Worm (Caenorhabditis elegans): ENCODE data around the gene psr-1.

psr-1 gene

DNA sequence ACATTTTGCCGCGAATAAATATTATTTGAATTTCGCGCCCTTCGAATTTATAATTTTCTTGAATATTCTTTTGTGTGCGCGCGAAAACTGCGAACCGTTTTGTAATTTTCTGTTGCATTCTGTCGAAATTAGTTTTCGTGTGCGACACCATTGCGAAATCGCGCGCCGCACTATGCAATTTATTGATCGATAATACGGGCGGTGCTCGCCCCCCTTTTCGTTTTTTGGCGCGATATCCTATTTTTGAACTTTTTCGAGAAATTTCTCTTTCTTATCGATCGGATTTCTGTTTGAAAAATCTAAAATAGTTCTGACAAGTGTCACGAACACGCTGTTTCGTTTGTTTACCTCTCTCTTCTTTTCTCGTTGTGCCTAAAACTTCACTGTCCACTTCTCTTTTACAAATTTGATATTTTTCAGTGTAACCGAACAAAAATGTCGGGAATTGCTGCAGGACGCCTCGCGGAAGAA, 2.4 kb upstream of the psr-1 start, which contains the start of gene ubc-9:
ubc-9 (plus strand) TSS at position 421 of the 471 bp plus-strand sequence.
- no peak for TF ChIP-seq hmg-4 (GFP tag; optimal IDR thresholded peaks at IDR 0.05)
- no peak for TF ChIP-seq scrt-1 (GFP tag; IDR thresholded peaks at IDR 0.05)
- TF ChIP-seq F13C5.2 (tag; optimal IDR thresholded peaks at IDR 0.05) = peak; percentile 53
- TF ChIP-seq flt-1 (GFP tag; IDR thresholded peaks at IDR 0.05) = no peak
- TF ChIP-seq ceh-36 (tag; optimal IDR thresholded peaks at IDR 0.05) = peak; percentile 6
- peak; percentile 65; the same call in 1 of the 2 replicates for TF ChIP-seq pes-1 (GFP tag; IDR thresholded peaks at IDR 0.05)
- no peak for TF ChIP-seq tra-4 (tag; optimal IDR thresholded peaks at IDR 0.05)
- TF ChIP-seq aly-1 (tag; optimal IDR thresholded peaks at IDR 0.05) = no peak
- TF ChIP-seq sea-1 (GFP tag; conservative IDR thresholded peaks at IDR 0.05) = 0 out of 2 replicates have a peak, but pooled peaks have one; percentile 58
- TF ChIP-seq ama-1 (optimal IDR thresholded peaks at IDR 0.05) = no peak
- no peak for TF ChIP-seq tbx-37 (GFP tag; conservative IDR thresholded peaks at IDR 0.05)
- no peak for TF ChIP-seq ceh-13 (GFP tag; optimal IDR thresholded peaks at IDR 0.05)
- TF ChIP-seq tbx-11 (GFP tag; IDR thresholded peaks at IDR 0.05) = no peak

DNA sequence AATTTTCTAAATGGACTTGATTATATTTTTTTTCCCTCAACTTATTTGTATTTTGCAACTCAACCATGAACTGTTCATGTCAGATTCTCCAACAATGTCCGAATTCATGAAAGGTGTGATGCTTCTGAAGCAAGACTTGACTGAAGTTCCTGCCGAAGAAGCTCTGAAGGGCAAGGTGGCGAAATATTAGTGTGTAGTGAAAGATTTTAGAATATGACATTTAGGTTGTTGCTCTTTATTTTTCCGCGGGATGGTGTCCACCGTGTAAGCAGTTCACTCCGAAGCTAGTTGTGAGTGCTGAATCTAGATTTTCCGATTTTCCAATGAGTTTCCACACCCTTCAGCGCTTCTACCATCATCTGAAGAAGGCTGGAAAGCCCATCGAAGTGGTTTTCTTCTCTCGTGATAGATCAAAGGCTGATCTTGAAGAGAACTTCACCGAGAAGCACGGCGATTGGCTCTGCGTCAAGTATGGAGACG, 657 bp upstream of the psr-1 start, which contains the start of gene F29B9.5:
F29B9.5 (plus strand) TSS at position 51 of the 480 bp plus-strand sequence.
- no peak for TF ChIP-seq hnd-1 (tag; optimal IDR thresholded peaks at IDR 0.05)

DNA sequence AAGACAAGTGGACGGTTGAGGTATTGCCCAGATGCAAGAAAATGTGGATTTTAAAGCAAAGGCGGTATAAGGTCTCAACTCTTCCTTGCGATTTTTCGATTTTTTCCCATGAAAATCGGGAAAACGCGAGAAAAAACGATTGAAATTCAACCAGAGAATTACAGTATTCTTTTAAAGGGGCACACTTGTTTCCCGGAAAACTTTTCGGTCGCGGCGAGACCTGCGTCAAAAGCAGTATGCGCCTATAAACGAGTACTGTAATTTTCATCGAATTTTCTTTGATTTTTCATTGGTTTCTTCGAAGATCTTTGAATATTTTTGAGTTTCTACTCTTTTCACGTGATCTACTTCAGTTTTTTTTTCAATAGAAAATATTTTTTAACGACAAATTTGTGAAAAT, 646 bp downstream of the psr-1 start:
- TF ChIP-seq hmg-4 (GFP tag; optimal IDR thresholded peaks at IDR 0.05) = no peak
- TF ChIP-seq tbx-37 (GFP tag; conservative IDR thresholded peaks at IDR 0.05) = no peak
- no peak for TF ChIP-seq tra-4 (tag; optimal IDR thresholded peaks at IDR 0.05)

DNA sequence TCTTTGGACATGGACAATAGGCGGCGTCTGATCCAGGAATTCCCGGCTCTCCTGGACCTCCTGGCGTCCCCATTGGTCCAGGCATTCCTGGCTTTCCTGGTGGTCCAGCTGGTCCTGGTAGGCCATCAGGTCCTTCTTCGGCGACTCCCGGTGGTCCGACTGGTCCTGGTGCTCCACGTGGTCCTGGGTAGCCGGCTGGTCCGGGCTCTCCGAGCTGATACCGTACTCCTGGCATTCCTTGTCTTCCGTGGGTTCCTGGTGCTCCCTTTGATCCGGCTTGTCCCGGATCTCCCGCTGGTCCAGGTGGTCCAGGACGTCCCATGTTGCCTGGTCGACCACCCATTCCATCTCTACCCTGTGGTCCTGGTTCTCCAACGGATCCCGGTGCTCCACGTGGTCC, 2.9 kb downstream of the psr-1 start:
- no peak for TF ChIP-seq sea-1 (GFP tag; conservative IDR thresholded peaks at IDR 0.05)
- TF ChIP-seq hmg-4 (GFP tag; optimal IDR thresholded peaks at IDR 0.05) = no peak

DNA sequence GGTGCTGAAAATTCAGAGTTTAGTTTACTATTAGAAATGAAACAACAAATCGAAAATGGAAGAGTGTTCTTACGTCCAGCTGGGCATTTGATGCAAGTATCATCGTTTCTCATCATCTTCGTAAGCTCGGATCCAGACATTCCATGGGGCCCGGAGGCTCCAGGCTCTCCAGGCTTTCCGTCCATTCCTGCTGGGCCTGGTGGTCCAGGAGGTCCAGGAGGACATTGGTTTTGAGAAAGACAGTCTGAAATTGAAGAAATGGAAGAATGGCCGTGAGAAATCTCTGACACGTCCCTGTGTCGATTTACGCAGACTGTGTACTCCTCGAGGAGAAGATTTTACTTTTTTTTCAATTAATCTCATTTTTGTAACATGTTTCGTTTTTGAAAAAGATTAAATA, 3.3 kb downstream of the psr-1 start:
- TF ChIP-seq hmbx-1 (tag; optimal IDR thresholded peaks at IDR 0.05) (no peak), hmg-4 (GFP tag; optimal IDR thresholded peaks at IDR 0.05) (no peak), aly-1 (tag; optimal IDR thresholded peaks at IDR 0.05) (no peak), ceh-36 (tag; optimal IDR thresholded peaks at IDR 0.05) (no peak), flt-1 (GFP tag; IDR thresholded peaks at IDR 0.05) (no peak)

DNA sequence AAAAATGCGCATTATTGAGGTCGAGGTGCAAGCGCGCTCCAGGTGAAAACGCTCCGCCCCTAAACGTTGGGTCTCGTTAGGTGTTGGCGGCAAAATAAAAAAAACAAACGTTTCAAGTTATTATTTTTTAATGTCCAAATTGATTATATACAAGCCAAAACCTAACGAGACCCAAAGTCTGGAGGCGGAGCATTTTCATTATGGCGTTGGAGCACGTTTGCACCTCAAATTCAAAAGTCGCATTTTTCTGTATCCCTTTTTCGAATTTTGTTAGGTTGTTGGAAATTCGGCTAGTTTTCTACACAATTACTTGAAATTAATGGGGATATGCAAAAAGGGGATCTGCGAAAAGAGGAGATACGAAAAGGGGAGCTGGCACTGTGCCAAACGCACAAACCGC, 4.8 kb downstream of the psr-1 start, which contains the start of gene col-111:
col-111 (minus strand) TSS at position 101 of the 400 bp plus-strand sequence.
- TF ChIP-seq ama-1 (optimal IDR thresholded peaks at IDR 0.05) (no peak), tbx-11 (GFP tag; IDR thresholded peaks at IDR 0.05) (no peak), tra-4 (tag; optimal IDR thresholded peaks at IDR 0.05) (no peak), F13C5.2 (tag; optimal IDR thresholded peaks at IDR 0.05) (no peak)

DNA sequence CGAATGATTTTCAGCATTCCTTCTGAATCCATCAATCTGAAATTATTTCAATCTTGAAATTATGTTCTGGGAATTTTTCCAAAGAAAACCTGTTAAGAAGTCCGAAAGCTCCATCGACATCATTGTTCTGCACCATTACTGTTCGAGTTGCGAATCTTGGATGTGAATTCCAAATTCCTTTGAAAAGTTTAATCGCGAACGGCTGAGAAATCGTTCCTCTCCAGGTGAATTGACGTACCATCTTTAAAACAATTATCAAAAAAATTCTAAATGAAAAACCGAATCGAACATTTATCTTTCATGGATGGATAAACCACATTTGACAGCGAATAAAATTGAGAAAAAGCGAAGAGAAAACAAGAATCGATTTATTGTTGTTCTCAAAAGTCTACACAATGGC, 6.2 kb downstream of the psr-1 start, which contains the start of gene mrps-21:
mrps-21 (minus strand) TSS at position 241 of the 400 bp plus-strand sequence.
- TF ChIP-seq hmbx-1 (tag; optimal IDR thresholded peaks at IDR 0.05) = no peak
- no peak for TF ChIP-seq scrt-1 (GFP tag; IDR thresholded peaks at IDR 0.05)
- no peak for TF ChIP-seq F13C5.2 (tag; optimal IDR thresholded peaks at IDR 0.05)
- TF ChIP-seq ets-7 (tag; optimal IDR thresholded peaks at IDR 0.05) = no peak
- TF ChIP-seq tra-4 (tag; optimal IDR thresholded peaks at IDR 0.05) = no peak
- no peak for TF ChIP-seq ceh-36 (tag; optimal IDR thresholded peaks at IDR 0.05)
- no peak for TF ChIP-seq aly-1 (tag; optimal IDR thresholded peaks at IDR 0.05)
- no peak for TF ChIP-seq sea-1 (GFP tag; conservative IDR thresholded peaks at IDR 0.05)
- TF ChIP-seq tbx-11 (GFP tag; IDR thresholded peaks at IDR 0.05) = no peak

DNA sequence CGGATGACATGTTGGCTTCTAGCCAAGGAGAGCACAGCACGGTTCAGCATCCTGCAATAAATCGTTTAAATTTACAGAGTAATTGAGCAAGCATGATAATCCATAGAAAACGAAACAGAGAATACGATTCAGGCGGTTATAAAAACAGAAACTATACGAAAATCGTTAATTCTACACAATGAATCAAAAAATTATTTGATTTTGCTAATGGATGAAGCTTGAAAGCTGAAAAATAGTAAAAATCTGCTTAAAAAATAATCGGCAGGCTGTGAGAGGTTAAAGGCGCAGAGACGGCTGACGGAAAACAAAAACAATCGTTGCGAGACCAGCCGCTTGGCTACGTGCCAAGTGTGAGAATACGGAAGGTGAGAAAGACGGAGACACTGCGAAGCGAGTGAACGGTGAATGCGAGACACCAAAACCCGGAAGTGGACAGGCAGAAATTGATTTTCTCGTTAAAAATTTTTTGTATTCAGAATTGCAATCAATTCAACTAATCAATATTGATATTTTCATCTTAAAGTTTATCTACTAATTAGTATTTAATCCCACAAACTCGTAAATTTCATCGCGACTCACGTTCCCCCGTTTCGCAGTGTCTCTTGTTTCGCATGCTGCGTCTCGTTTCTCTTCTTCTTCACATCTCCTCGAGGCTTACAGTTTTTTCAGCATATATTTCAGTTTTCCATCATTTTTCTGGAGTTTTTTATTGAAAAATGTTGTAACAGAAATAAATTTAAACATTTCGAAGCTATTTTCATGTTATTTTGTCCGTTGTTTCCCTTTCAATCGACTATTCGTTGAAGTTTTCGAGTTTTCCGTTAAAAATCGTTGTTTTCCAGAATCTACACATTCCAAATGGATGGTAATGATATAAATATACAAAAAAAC, 7.3 kb downstream of the psr-1 start, which contains the start of the genes F29B9.11 and jmjd-1.2:
F29B9.11 (minus strand) TSS at position 51 of the 891 bp plus-strand sequence.
jmjd-1.2 (plus strand) TSS at position 841 of the 891 bp plus-strand sequence.
- peak; percentile 58; the same call in 1 of the 2 replicates for TF ChIP-seq sea-1 (GFP tag; conservative IDR thresholded peaks at IDR 0.05)
- TF ChIP-seq tbx-11 (GFP tag; IDR thresholded peaks at IDR 0.05) = no peak
- peak; percentile 56 for TF ChIP-seq tra-4 (tag; optimal IDR thresholded peaks at IDR 0.05)
- TF ChIP-seq F13C5.2 (tag; optimal IDR thresholded peaks at IDR 0.05) = peak; percentile 77
- TF ChIP-seq ceh-13 (GFP tag; optimal IDR thresholded peaks at IDR 0.05) = peak; percentile 34
- no peak for TF ChIP-seq ceh-36 (tag; optimal IDR thresholded peaks at IDR 0.05)
- peak; percentile 63 for TF ChIP-seq pes-1 (GFP tag; IDR thresholded peaks at IDR 0.05)
- TF ChIP-seq aly-1 (tag; optimal IDR thresholded peaks at IDR 0.05) = peak; percentile 21
- no peak for TF ChIP-seq hnd-1 (tag; optimal IDR thresholded peaks at IDR 0.05)
- no peak for TF ChIP-seq ama-1 (optimal IDR thresholded peaks at IDR 0.05)
- no peak for TF ChIP-seq scrt-1 (GFP tag; IDR thresholded peaks at IDR 0.05)
- 0 out of 2 replicates have a peak, but pooled peaks have one; percentile 48 for TF ChIP-seq tbx-37 (GFP tag; conservative IDR thresholded peaks at IDR 0.05)
- TF ChIP-seq ets-7 (tag; optimal IDR thresholded peaks at IDR 0.05) = peak; percentile 70
- peak; percentile 56 for TF ChIP-seq B0310.2 (tag; optimal IDR thresholded peaks at IDR 0.05)
- TF ChIP-seq flt-1 (GFP tag; IDR thresholded peaks at IDR 0.05) = no peak
- peak; percentile 46 for TF ChIP-seq hmbx-1 (tag; optimal IDR thresholded peaks at IDR 0.05)
- peak; percentile 61 for TF ChIP-seq hmg-4 (GFP tag; optimal IDR thresholded peaks at IDR 0.05)
